Fruit fly (Drosophila melanogaster): ENCODE results near the gene Lint-1.

The Lint-1 gene

DNA sequence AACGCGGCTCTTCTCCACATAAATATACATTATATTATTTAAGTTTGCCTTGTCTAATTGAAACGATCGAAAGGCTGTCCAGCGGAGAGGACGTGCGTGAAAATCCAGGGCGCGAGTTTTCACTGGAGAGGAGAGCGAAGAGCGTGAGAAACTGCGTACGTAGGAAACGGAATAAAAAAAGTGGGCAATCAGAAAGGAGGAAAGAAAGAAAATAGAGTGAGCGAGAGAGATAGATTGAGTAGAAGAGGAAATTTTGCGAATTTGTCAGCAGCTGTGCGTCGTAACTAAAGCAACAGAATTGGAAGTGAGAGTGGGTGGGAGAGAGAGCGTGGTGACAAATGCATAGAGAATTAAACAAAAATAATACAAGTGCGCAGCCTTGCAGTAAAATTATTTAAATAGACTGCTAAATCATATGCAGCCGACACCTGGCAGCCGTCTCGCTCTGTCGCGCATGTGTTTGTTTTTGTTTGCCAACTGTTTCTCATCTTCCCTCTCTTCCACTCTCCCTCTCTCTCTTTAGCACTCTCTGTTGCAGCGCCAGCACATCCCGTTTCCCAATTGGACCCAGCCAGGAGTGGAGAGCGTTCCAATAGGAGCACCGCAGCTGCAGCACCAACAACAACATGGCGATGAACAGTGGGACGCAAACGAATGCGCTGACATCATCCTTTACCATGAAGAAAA, 5.5 kb downstream of the Lint-1 start (continued):
- TF ChIP-seq CG1832 (GFP tag; optimal IDR thresholded peaks at IDR 0.05) (peak; percentile 85), CG8290 (GFP tag; optimal IDR thresholded peaks at IDR 0.05) (no peak), CG8290 (tag; optimal IDR thresholded peaks at IDR 0.05) (no peak), psq (GFP tag; optimal IDR thresholded peaks at IDR 0.05) (peak; percentile 86), Aef1 (GFP tag; IDR thresholded peaks at IDR 0.05) (0 out of 3 replicates have a peak, but pooled peaks have one; percentile 39), CG12769 (tag; optimal IDR thresholded peaks at IDR 0.05) (peak; percentile 72), CG9609 (GFP tag; optimal IDR thresholded peaks at IDR 0.05) (no peak), C15 (GFP tag; IDR thresholded peaks at IDR 0.05) (no peak), MESR4 (GFP tag; optimal IDR thresholded peaks at IDR 0.05) (peak; percentile 55), pb (GFP tag; optimal IDR thresholded peaks at IDR 0.05) (no peak), dati (GFP tag; IDR thresholded peaks at IDR 0.05) (no peak), CG13296 (GFP tag; optimal IDR thresholded peaks at IDR 0.05) (no peak), CG2116 (GFP tag; optimal IDR thresholded peaks at IDR 0.05) (no peak), onecut (GFP tag; IDR thresholded peaks at IDR 0.05) (no peak), yki (optimal IDR thresholded peaks at IDR 0.05) (peak; percentile 43), Max (GFP tag; optimal IDR thresholded peaks at IDR 0.05) (no peak), crol (GFP tag; IDR thresholded peaks at IDR 0.05) (peak; percentile 27; the same call in 1 of the 2 replicates), odd (GFP tag; optimal IDR thresholded peaks at IDR 0.05) (no peak), CG32767 (GFP tag; IDR thresholded peaks at IDR 0.05) (0 out of 2 replicates have a peak, but pooled peaks have one; percentile 31), Nf-YB (GFP tag; optimal IDR thresholded peaks at IDR 0.05) (peak; percentile 67), Elba2 (GFP tag; optimal IDR thresholded peaks at IDR 0.05) (peak; percentile 98), Hsf (GFP tag; optimal IDR thresholded peaks at IDR 0.05) (no peak), CG34376 (GFP tag; optimal IDR thresholded peaks at IDR 0.05) (no peak), YL-1 (GFP tag; optimal IDR thresholded peaks at IDR 0.05) (peak; percentile 40), insv (GFP tag; optimal IDR thresholded peaks at IDR 0.05) (peak; percentile 93 to 97), Myb (GFP tag; optimal IDR thresholded peaks at IDR 0.05) (no peak), CG18599 (GFP tag; optimal IDR thresholded peaks at IDR 0.05) (no peak), nom (GFP tag; optimal IDR thresholded peaks at IDR 0.05) (peak; percentile 22), CG5180 (GFP tag; optimal IDR thresholded peaks at IDR 0.05) (no peak), CG17385 (GFP tag; optimal IDR thresholded peaks at IDR 0.05) (peak; percentile 70), CG4328 (GFP tag; optimal IDR thresholded peaks at IDR 0.05) (no peak), CG10321 (GFP tag; IDR thresholded peaks at IDR 0.05) (peak; percentile 27; the same call in 1 of the 2 replicates), CG34422 (GFP tag; IDR thresholded peaks at IDR 0.05) (peak; percentile 45; the same call in 1 of the 3 replicates), gem (tag; optimal IDR thresholded peaks at IDR 0.05) (no peak), CG8478 (optimal IDR thresholded peaks at IDR 0.05) (peak; percentile 87)

DNA sequence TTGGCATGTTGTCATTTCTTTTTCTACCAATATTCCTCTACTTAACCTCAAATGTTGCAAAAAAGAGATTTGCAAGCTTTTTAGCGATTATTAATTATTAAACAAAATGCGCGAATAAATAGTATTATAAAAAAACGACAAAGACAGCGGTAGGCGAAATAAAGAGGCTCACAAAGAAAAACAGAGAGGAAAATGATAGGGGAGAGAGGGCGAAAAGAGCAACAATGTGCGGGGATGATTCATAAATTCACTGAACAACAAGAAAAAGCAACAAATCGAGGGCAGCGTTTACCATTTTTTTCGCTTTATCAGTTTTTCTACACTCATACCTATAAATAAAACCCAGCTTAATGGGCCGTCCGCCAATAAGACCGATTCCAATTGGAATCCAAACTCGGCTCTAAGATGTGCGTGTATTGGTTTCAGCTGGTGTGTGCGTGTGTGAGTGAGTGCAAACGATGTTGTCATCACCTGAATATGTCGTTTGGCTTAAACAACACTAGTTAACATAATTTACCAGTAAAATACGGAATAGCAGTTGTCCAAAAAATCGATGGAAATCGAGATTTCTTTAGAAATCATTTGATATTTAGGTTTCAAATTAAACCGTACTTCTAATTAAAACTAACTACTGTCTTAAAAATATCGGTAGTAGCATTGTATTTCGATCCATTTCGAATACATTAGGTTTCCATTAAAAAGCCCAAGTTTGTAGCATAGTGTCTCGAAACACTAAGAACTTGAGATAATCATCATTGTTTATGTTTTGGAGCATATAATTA, 6.9 kb downstream of the Lint-1 start:
- TF ChIP-seq CG7556 (GFP tag; optimal IDR thresholded peaks at IDR 0.05): no peak
- TF ChIP-seq Dip2 (GFP tag; IDR thresholded peaks at IDR 0.05): no peak
- no peak for TF ChIP-seq CG8290 (GFP tag; optimal IDR thresholded peaks at IDR 0.05)
- TF ChIP-seq CG8290 (tag; optimal IDR thresholded peaks at IDR 0.05): no peak
- TF ChIP-seq CG42726 (GFP tag; IDR thresholded peaks at IDR 0.05; ENCODE audit: partially characterized antibody): no peak
- TF ChIP-seq CG3065 (GFP tag; optimal IDR thresholded peaks at IDR 0.05): no peak
- TF ChIP-seq CG12155 (GFP tag; optimal IDR thresholded peaks at IDR 0.05): no peak
- peak; percentile 6 for TF ChIP-seq CG10979 (tag; optimal IDR thresholded peaks at IDR 0.05)
- TF ChIP-seq CG7963 (GFP tag; IDR thresholded peaks at IDR 0.05; ENCODE audit: partially characterized antibody): no peak
- no peak for TF ChIP-seq CG2202 (tag; optimal IDR thresholded peaks at IDR 0.05)
- TF ChIP-seq Antp (GFP tag; optimal IDR thresholded peaks at IDR 0.05): no peak
- TF ChIP-seq Drgx (GFP tag; IDR thresholded peaks at IDR 0.05): no peak
- TF ChIP-seq CG11696 (GFP tag; IDR thresholded peaks at IDR 0.05): no peak
- no peak for TF ChIP-seq dimm (GFP tag; IDR thresholded peaks at IDR 0.05)
- TF ChIP-seq CG1603 (tag; optimal IDR thresholded peaks at IDR 0.05): no peak
- TF ChIP-seq CG17186 (GFP tag; optimal IDR thresholded peaks at IDR 0.05): no peak
- no peak for TF ChIP-seq hb (GFP tag; IDR thresholded peaks at IDR 0.05; ENCODE audit: partially characterized antibody)

All from whole organism, embryonic.